Worm (Caenorhabditis elegans) whole organism, L4 larva: ENCODE measurements around the gene ZK1240.6.

ENCODE experiments used
- F26F4.8 ChIP-seq: fragments of 200-800 bp; sonication (Bioruptor generic); conservative IDR thresholded peaks from 2 replicates; pipeline ENCODE4 v1.3.6; 2022; ENCODE audit warnings: missing genetic modification characterization, missing compliant biosample characterization
- F37D6.2 ChIP-seq: sonication (generic microtip); optimal IDR thresholded peaks from 2 replicates; lab custom pipeline; 2016; ENCODE audit warnings: mild to moderate bottlenecking, missing genetic modification characterization, missing compliant biosample characterization
- R02D3.7 ChIP-seq: fragments of 150-350 bp; sonication (generic microtip); optimal IDR thresholded peaks from 3 replicates; lab custom pipeline; 2014; ENCODE audit warnings: missing biosample characterization, missing genetic modification characterization
- T20F7.1 ChIP-seq: fragments of 200-800 bp; sonication (Bioruptor generic); optimal IDR thresholded peaks from 2 replicates; lab custom pipeline; 2018; ENCODE audit warnings: mild to moderate bottlenecking, missing genetic modification characterization, missing compliant biosample characterization
- Y48G9A.11 ChIP-seq: fragments of 200-800 bp; sonication (Bioruptor generic); IDR thresholded peaks from 2 replicates; pipeline ENCODE4 v1.3.6; 2022; ENCODE audit warnings: missing genetic modification reagents, missing genetic modification characterization, missing compliant biosample characterization
- Y5F2A.4 ChIP-seq: fragments of 200-800 bp; sonication (Bioruptor generic); optimal IDR thresholded peaks from 2 replicates; lab custom pipeline; 2018; ENCODE audit warnings: mild to moderate bottlenecking, missing genetic modification characterization, missing compliant biosample characterization
- aly-2 ChIP-seq: sonication (generic microtip); optimal IDR thresholded peaks from 2 replicates; lab custom pipeline; 2018; ENCODE audit warnings: missing biosample characterization, missing genetic modification characterization
- arid-1 ChIP-seq: fragments of 200-800 bp; sonication (Bioruptor generic); conservative IDR thresholded peaks from 2 replicates; pipeline ENCODE4 v1.3.6; 2022; ENCODE audit warnings: missing genetic modification reagents, missing genetic modification characterization, missing compliant biosample characterization
- ceh-20 ChIP-seq: fragments of 200-800 bp; sonication (Bioruptor generic); IDR thresholded peaks from 2 replicates; pipeline ENCODE4 v1.3.6; 2022; ENCODE audit warnings: missing genetic modification reagents, missing genetic modification characterization, missing compliant biosample characterization
- ceh-62 ChIP-seq: sonication (generic microtip); optimal IDR thresholded peaks from 2 replicates; lab custom pipeline; 2017; ENCODE audit warnings: missing biosample characterization, missing genetic modification characterization
- ctbp-1 ChIP-seq: fragments of 200-800 bp; sonication (Bioruptor generic); IDR thresholded peaks from 2 replicates; pipeline ENCODE4 v1.3.6; 2022; ENCODE audit warnings: missing genetic modification reagents, missing genetic modification characterization, missing compliant biosample characterization
- daf-16 ChIP-seq, 3 experiments: sonication (generic microtip); optimal IDR thresholded peaks; 2 replicates each; lab custom pipeline; 2016 to 2017; ENCODE audit warnings: missing genetic modification characterization in 3 of 3, missing genetic modification reagents in 3 of 3, mild to moderate bottlenecking in 2 of 3, missing compliant biosample characterization in 2 of 3, missing biosample characterization in 1 of 3, moderate library complexity in 1 of 3
- dpl-1 ChIP-seq: fragments of 150-350 bp; optimal IDR thresholded peaks from 2 replicates; lab custom pipeline; 2014; ENCODE audit warnings: missing biosample characterization, missing genetic modification reagents, missing genetic modification characterization
- duxl-1 ChIP-seq: sonication (generic microtip); optimal IDR thresholded peaks from 2 replicates; lab custom pipeline; 2016; ENCODE audit warnings: mild to moderate bottlenecking, missing genetic modification characterization, moderate library complexity, missing compliant biosample characterization; ENCODE audit not compliant: poor library complexity
- egl-27 ChIP-seq: sonication (generic microtip); optimal IDR thresholded peaks from 3 replicates; lab custom pipeline; 2017; ENCODE audit warnings: missing biosample characterization, missing genetic modification reagents, missing genetic modification characterization
- gei-8 ChIP-seq: fragments of 200-800 bp; sonication (Bioruptor generic); optimal IDR thresholded peaks from 2 replicates; lab custom pipeline; 2018; ENCODE audit warnings: mild to moderate bottlenecking, missing genetic modification characterization, missing compliant biosample characterization
- hlh-11 ChIP-seq: fragments of 200-800 bp; sonication (Bioruptor generic); optimal IDR thresholded peaks from 2 replicates; lab custom pipeline; 2018; ENCODE audit warnings: mild to moderate bottlenecking, missing genetic modification characterization, missing compliant biosample characterization
- hlh-30 ChIP-seq: sonication (generic microtip); optimal IDR thresholded peaks from 2 replicates; lab custom pipeline; 2017; ENCODE audit warnings: antibody characterized with exemption, mild to moderate bottlenecking, missing genetic modification characterization, missing compliant biosample characterization; ENCODE audit not compliant: insufficient read depth
- lin-1 ChIP-seq: fragments of 200-800 bp; sonication (Bioruptor generic); IDR thresholded peaks from 2 replicates; pipeline ENCODE4 v1.3.6; 2022; ENCODE audit warnings: missing genetic modification reagents, missing genetic modification characterization, missing compliant biosample characterization
- lin-29 ChIP-seq: fragments of 200-800 bp; sonication (Bioruptor generic); IDR thresholded peaks from 2 replicates; pipeline ENCODE4 v1.3.6; 2022; ENCODE audit warnings: missing genetic modification reagents, missing genetic modification characterization, missing compliant biosample characterization
- lin-39 ChIP-seq: fragments of 150-350 bp; optimal IDR thresholded peaks from 2 replicates; lab custom pipeline; 2014; ENCODE audit warnings: missing biosample characterization, missing genetic modification reagents, missing genetic modification characterization
- lsy-2 ChIP-seq, 2 experiments: fragments of 150-350 bp in 1 of 2; sonication (generic microtip) in 1 of 2; optimal IDR thresholded peaks; 2 replicates each; lab custom pipeline; 2014 to 2017; ENCODE audit warnings: missing biosample characterization in 2 of 2, missing genetic modification characterization in 2 of 2
- mes-2 ChIP-seq: sonication (generic microtip); optimal IDR thresholded peaks from 2 replicates; lab custom pipeline; 2016; ENCODE audit warnings: missing genotype, mild to moderate bottlenecking, missing genetic modification characterization, missing compliant biosample characterization; ENCODE audit not compliant: poor library complexity, severe bottlenecking
- nhr-11 ChIP-seq: fragments of 150-350 bp; optimal IDR thresholded peaks from 2 replicates; lab custom pipeline; 2014; ENCODE audit warnings: missing biosample characterization, missing genetic modification characterization
- nhr-111 ChIP-seq: fragments of 200-800 bp; sonication (Bioruptor generic); optimal IDR thresholded peaks from 2 replicates; lab custom pipeline; 2018; ENCODE audit warnings: mild to moderate bottlenecking, missing genetic modification characterization, missing compliant biosample characterization
- nhr-237 ChIP-seq: sonication (generic microtip); optimal IDR thresholded peaks from 2 replicates; lab custom pipeline; 2017; ENCODE audit warnings: missing biosample characterization, missing genetic modification characterization
- nhr-25 ChIP-seq: sonication (generic microtip); optimal IDR thresholded peaks from 2 replicates; lab custom pipeline; 2017; ENCODE audit warnings: missing genetic modification characterization, mild to moderate bottlenecking, missing compliant biosample characterization, antibody characterized with exemption, moderate library complexity, borderline replicate concordance; ENCODE audit not compliant: insufficient read depth
- nhr-28 ChIP-seq: fragments of 150-350 bp; optimal IDR thresholded peaks from 2 replicates; lab custom pipeline; 2014; ENCODE audit warnings: missing biosample characterization, missing genetic modification characterization
- nhr-41 ChIP-seq: fragments of 200-800 bp; sonication (Bioruptor generic); IDR thresholded peaks from 2 replicates; pipeline ENCODE4 v1.3.6; 2022; ENCODE audit warnings: missing genetic modification reagents, missing genetic modification characterization, missing compliant biosample characterization
- nhr-48 ChIP-seq: sonication (generic microtip); optimal IDR thresholded peaks from 2 replicates; lab custom pipeline; 2016; ENCODE audit warnings: mild to moderate bottlenecking, missing genetic modification characterization, missing compliant biosample characterization
- nhr-6 ChIP-seq: fragments of 150-350 bp; optimal IDR thresholded peaks from 2 replicates; lab custom pipeline; 2014; ENCODE audit warnings: missing biosample characterization, missing genetic modification characterization
- skn-1 ChIP-seq: fragments of 150-350 bp; optimal IDR thresholded peaks from 2 replicates; lab custom pipeline; 2014; ENCODE audit warnings: missing biosample characterization, missing genetic modification characterization
- snpc-1.2 ChIP-seq: fragments of 200-800 bp; sonication (Bioruptor generic); IDR thresholded peaks from 2 replicates; pipeline ENCODE4 v1.3.6; 2022; ENCODE audit warnings: missing genetic modification reagents, missing genetic modification characterization, missing compliant biosample characterization
- spr-1 ChIP-seq: sonication (generic microtip); optimal IDR thresholded peaks from 2 replicates; lab custom pipeline; 2016; ENCODE audit warnings: mild to moderate bottlenecking, missing genetic modification characterization, missing compliant biosample characterization
- spr-3 ChIP-seq: fragments of 200-800 bp; sonication (Bioruptor generic); optimal IDR thresholded peaks from 2 replicates; lab custom pipeline; 2018; ENCODE audit warnings: mild to moderate bottlenecking, missing genetic modification characterization, missing compliant biosample characterization
- unc-62 ChIP-seq, 3 experiments: fragments of 150-350 bp in 1 of 3; sonication (generic microtip); optimal IDR thresholded peaks in 2 of 3; peaks in 1 of 3; 1 replicate in 1 of 3; 2 replicates in 2 of 3; lab custom pipeline; 2014 to 2017; ENCODE audit warnings: missing biosample characterization in 3 of 3, missing genetic modification characterization in 3 of 3, missing genetic modification reagents in 3 of 3, missing genotype in 1 of 3
- zfp-3 ChIP-seq: fragments of 200-800 bp; sonication (Bioruptor generic); conservative IDR thresholded peaks from 2 replicates; pipeline ENCODE4 v1.3.6; 2022; ENCODE audit warnings: missing genetic modification reagents, missing genetic modification characterization, missing compliant biosample characterization
- zip-2 ChIP-seq: fragments of 150-350 bp; optimal IDR thresholded peaks from 2 replicates; lab custom pipeline; 2014; ENCODE audit warnings: missing biosample characterization, missing genetic modification characterization

Gene ZK1240.6

ce11 chrII:2356795-2357194, 34.1 kb upstream of the ZK1240.6 start, which contains the start of gene F43C11.1:
F43C11.1 (plus strand) TSS chrII:2357095.
- TF ChIP-seq skn-1 (tag; lab: Kevin White, UChicago) (no peak), dpl-1 (GFP tag; lab: Kevin White, UChicago) (no peak), hlh-11 (tag; lab: Kevin White, UChicago) (no peak), duxl-1 (tag; lab: Kevin White, UChicago) (no peak), nhr-6 (tag; lab: Kevin White, UChicago) (no peak), ceh-20 (no peak)

ce11 chrII:2354476-2354875, 31.8 kb upstream of the ZK1240.6 start, which contains the start of gene F43C11.2:
F43C11.2 (plus strand) TSS chrII:2354776.
- TF ChIP-seq nhr-25 (tag; lab: Kevin White, UChicago), result no peak
- TF ChIP-seq, all 104 proteins: peak for 0

- TF ChIP-seq nhr-111, result no peak
- TF ChIP-seq nhr-28, result peak; percentile 43
Measured at ce11 chrII:2353012-2353411, 30.3 kb upstream of the ZK1240.6 start, which contains the start of gene F43C11.3. F43C11.3 (plus strand) TSS chrII:2353312.

- TF ChIP-seq ceh-62 (tag; lab: Kevin White, UChicago) (no peak), unc-62 (GFP tag; optimal IDR thresholded peaks at IDR 0.05 in 1 of 2; lab: Kevin White, UChicago) (no peak), unc-62 (tag; optimal IDR thresholded peaks at IDR 0.05; lab: Kevin White, UChicago) (no peak), lsy-2 (tag; optimal IDR thresholded peaks at IDR 0.05; lab: Kevin White, UChicago) (no peak), nhr-11 (tag; lab: Kevin White, UChicago) (no peak), lin-39 (no peak), ctbp-1 (GFP tag; lab: Robert Waterston, UW) (no peak)
Measured at ce11 chrII:2352546-2352945, 29.8 kb upstream of the ZK1240.6 start, which contains the start of gene F43C11.10. F43C11.10 (minus strand) TSS chrII:2352646.

- TF ChIP-seq zfp-3 (GFP tag; lab: Robert Waterston, UW), result no peak
- no peak for TF ChIP-seq arid-1 (GFP tag; lab: Robert Waterston, UW)
- no peak for TF ChIP-seq lin-1 (GFP tag; lab: Robert Waterston, UW)
- no peak for TF ChIP-seq F26F4.8 (GFP tag; lab: Robert Waterston, UW)
- no peak for TF ChIP-seq Y5F2A.4 (GFP tag; lab: Kevin White, UChicago)
- no peak for TF ChIP-seq dpl-1 (GFP tag; lab: Kevin White, UChicago)
- no peak for TF ChIP-seq spr-1 (tag; lab: Kevin White, UChicago)
- no peak for TF ChIP-seq lin-29 (GFP tag; lab: Robert Waterston, UW)
Measured at ce11 chrII:2346672-2347071, 24.0 kb upstream of the ZK1240.6 start, which contains the start of gene F43C11.4. F43C11.4 (plus strand) TSS chrII:2346972.

ce11 chrII:2342004-2342479, 19.3 kb upstream of the ZK1240.6 start, which contains the start of gene F43C11.6:
F43C11.6 (plus strand) TSS chrII:2342429.
- TF ChIP-seq T20F7.1 (peak; percentile 94), gei-8 (GFP tag; lab: Kevin White, UChicago) (no peak), aly-2 (tag; lab: Kevin White, UChicago) (no peak), zip-2 (no peak), mes-2 (tag; lab: Kevin White, UChicago) (no peak), Y48G9A.11 (GFP tag; lab: Robert Waterston, UW) (peak; percentile 67), daf-16 (GFP tag; optimal IDR thresholded peaks at IDR 0.05; lab: Kevin White, UChicago) (no peak), daf-16 (tag; optimal IDR thresholded peaks at IDR 0.05; lab: Kevin White, UChicago) (no peak), hlh-11 (tag; lab: Kevin White, UChicago) (no peak), R02D3.7 (tag; lab: Kevin White, UChicago) (peak; percentile 67), spr-1 (tag; lab: Kevin White, UChicago) (no peak), duxl-1 (tag; lab: Kevin White, UChicago) (peak; percentile 20), lin-39 (no peak), dpl-1 (GFP tag; lab: Kevin White, UChicago) (peak; percentile 38), spr-3 (GFP tag; lab: Kevin White, UChicago) (no peak), hlh-30 (peak; percentile 59), F37D6.2 (no peak), nhr-48 (tag; lab: Kevin White, UChicago) (no peak), egl-27 (tag; lab: Kevin White, UChicago) (no peak), nhr-11 (tag; lab: Kevin White, UChicago) (no peak), snpc-1.2 (GFP tag; lab: Robert Waterston, UW) (no peak), nhr-237 (tag; lab: Kevin White, UChicago) (no peak), lsy-2 (tag; optimal IDR thresholded peaks at IDR 0.05; lab: Kevin White, UChicago) (no peak), nhr-41 (GFP tag; lab: Robert Waterston, UW) (no peak)
